Worm (Caenorhabditis elegans): ENCODE measurements around the gene pud-1.1.

Gene pud-1.1

ce11 chrV:2327124-2327523, 3.1 kb upstream of the pud-1.1 start (continued):
- TF ChIP-seq F26F4.8 (GFP tag; conservative IDR thresholded peaks at IDR 0.05) = no peak
- no peak for TF ChIP-seq nhr-25 (tag; optimal IDR thresholded peaks at IDR 0.05; ENCODE audit: borderline replicate concordance, insufficient read depth)
- no peak for TF ChIP-seq lin-29 (GFP tag; IDR thresholded peaks at IDR 0.05)
- no peak for TF ChIP-seq F44E2.7 (GFP tag; IDR thresholded peaks at IDR 0.05)
- no peak for TF ChIP-seq daf-16 (GFP tag; optimal IDR thresholded peaks at IDR 0.05)
- TF ChIP-seq daf-16 (tag; optimal IDR thresholded peaks at IDR 0.05) = peak; percentile 88
- peak; percentile 92 for TF ChIP-seq dve-1 (tag; optimal IDR thresholded peaks at IDR 0.05; ENCODE audit: insufficient read depth)
- no peak for TF ChIP-seq nhr-111 (GFP tag; optimal IDR thresholded peaks at IDR 0.05)
- TF ChIP-seq F10B5.3 (tag; optimal IDR thresholded peaks at IDR 0.05) = no peak
- no peak for TF ChIP-seq ces-1 (GFP tag; optimal IDR thresholded peaks at IDR 0.05)
- no peak for TF ChIP-seq ceh-20 (GFP tag; IDR thresholded peaks at IDR 0.05)
- no peak for TF ChIP-seq nhr-11 (tag; optimal IDR thresholded peaks at IDR 0.05)
- TF ChIP-seq D1046.2 (GFP tag; IDR thresholded peaks at IDR 0.05) = no peak
- no peak for TF ChIP-seq ctbp-1 (GFP tag; IDR thresholded peaks at IDR 0.05)
- no peak for TF ChIP-seq ztf-7 (tag; optimal IDR thresholded peaks at IDR 0.05)
- TF ChIP-seq aha-1 (tag) = no peak
- TF ChIP-seq hlh-11 (tag; optimal IDR thresholded peaks at IDR 0.05) = peak; percentile 66
- TF ChIP-seq zfp-2 (tag; optimal IDR thresholded peaks at IDR 0.05) = no peak
- no peak for TF ChIP-seq jun-1 (tag; optimal IDR thresholded peaks at IDR 0.05)
- TF ChIP-seq lim-7 (GFP tag; IDR thresholded peaks at IDR 0.05) = no peak
- TF ChIP-seq lin-13 (GFP tag; optimal IDR thresholded peaks at IDR 0.05) = no peak
- no peak for TF ChIP-seq snpc-1.2 (GFP tag; IDR thresholded peaks at IDR 0.05)
- TF ChIP-seq nhr-10 (tag; optimal IDR thresholded peaks at IDR 0.05) = peak; percentile 10
- TF ChIP-seq lsy-2 (tag; optimal IDR thresholded peaks at IDR 0.05) = peak in 1 of 2 experiments; percentile 51
- no peak for TF ChIP-seq hmg-1.1 (GFP tag; IDR thresholded peaks at IDR 0.05)
- TF ChIP-seq mxl-3 (GFP tag; optimal IDR thresholded peaks at IDR 0.05) = no peak
- no peak for TF ChIP-seq ceh-28 (tag; optimal IDR thresholded peaks at IDR 0.05)
- TF ChIP-seq Y5F2A.4 (GFP tag; optimal IDR thresholded peaks at IDR 0.05) = no peak
- TF ChIP-seq nhr-76 (tag; optimal IDR thresholded peaks at IDR 0.05) = no peak
- TF ChIP-seq spr-1 (tag; optimal IDR thresholded peaks at IDR 0.05) = no peak
- TF ChIP-seq zag-1 (tag; optimal IDR thresholded peaks at IDR 0.05) = no peak
- no peak for TF ChIP-seq zip-11 (GFP tag; IDR thresholded peaks at IDR 0.05)
- no peak for TF ChIP-seq ZK337.2 (GFP tag; IDR thresholded peaks at IDR 0.05)
- peak; percentile 80 for TF ChIP-seq nhr-28 (tag; optimal IDR thresholded peaks at IDR 0.05)
- TF ChIP-seq T26A8.4 (GFP tag; IDR thresholded peaks at IDR 0.05) = no peak
- no peak for TF ChIP-seq madf-9 (GFP tag; conservative IDR thresholded peaks at IDR 0.05)
- peak; percentile 53; the same call in 1 of the 2 replicates for TF ChIP-seq tra-1 (GFP tag; IDR thresholded peaks at IDR 0.05)
- no peak for TF ChIP-seq hif-1 (tag; optimal IDR thresholded peaks at IDR 0.05)
- TF ChIP-seq ceh-62 (tag; optimal IDR thresholded peaks at IDR 0.05) = no peak
- TF ChIP-seq duxl-1 (tag; optimal IDR thresholded peaks at IDR 0.05; ENCODE audit: poor library complexity) = no peak
- no peak for TF ChIP-seq F49E8.2 (tag; optimal IDR thresholded peaks at IDR 0.05; ENCODE audit: borderline replicate concordance)
- TF ChIP-seq vab-7 (GFP tag; IDR thresholded peaks at IDR 0.05) = no peak
- no peak for TF ChIP-seq T20F7.1 (GFP tag; optimal IDR thresholded peaks at IDR 0.05)
- TF ChIP-seq daf-12 (tag; optimal IDR thresholded peaks at IDR 0.05) = no peak
- no peak for TF ChIP-seq nhr-237 (tag; optimal IDR thresholded peaks at IDR 0.05)
- TF ChIP-seq pha-4 (GFP tag; IDR thresholded peaks at IDR 0.05) = no peak
- TF ChIP-seq pha-4 (tag; optimal IDR thresholded peaks at IDR 0.05) = no peak
- no peak for TF ChIP-seq spr-3 (GFP tag; optimal IDR thresholded peaks at IDR 0.05)
- TF ChIP-seq lin-15B (tag; optimal IDR thresholded peaks at IDR 0.05) = no peak
- no peak for TF ChIP-seq rbr-2 (tag; optimal IDR thresholded peaks at IDR 0.05)
- no peak for TF ChIP-seq sdz-12 (GFP tag; optimal IDR thresholded peaks at IDR 0.05)
- no peak for TF ChIP-seq snpc-4 (tag; optimal IDR thresholded peaks at IDR 0.05)
- no peak for TF ChIP-seq attf-4 (tag; optimal IDR thresholded peaks at IDR 0.05)

Measured in whole organism, L4 larva.